Fruit fly (Drosophila melanogaster) whole organism, embryonic: ENCODE measurements around the gene CG44838.

Source experiments
- Atf-2 ChIP-seq: fragments of 200-800 bp; sonication (Bioruptor generic); optimal IDR thresholded peaks from 2 replicates; lab custom pipeline; 2016; ENCODE audit warnings: missing biosample characterization, missing genetic modification characterization
- CG10959 ChIP-seq: fragments of 200-800 bp; sonication (Bioruptor generic); IDR thresholded peaks from 2 replicates; pipeline ENCODE4 v1.3.6; 2022; ENCODE audit warnings: missing biosample characterization, missing genetic modification characterization
- CG11085 ChIP-seq: fragments of 200-800 bp; sonication (Bioruptor generic); IDR thresholded peaks from 2 replicates; pipeline ENCODE4 v1.3.6; 2022; ENCODE audit warnings: missing biosample characterization, missing genetic modification characterization
- CG11560 ChIP-seq: fragments of 200-800 bp; sonication (Bioruptor generic); IDR thresholded peaks from 3 replicates; pipeline ENCODE4 v1.3.6; 2022; ENCODE audit warnings: missing biosample characterization, missing genetic modification characterization
- CG12104 ChIP-seq: fragments of 200-800 bp; sonication (Bioruptor generic); optimal IDR thresholded peaks from 3 replicates; lab custom pipeline; 2016; ENCODE audit warnings: missing biosample characterization, missing genetic modification characterization
- CG13894 ChIP-seq: fragments of 200-800 bp; sonication (Bioruptor generic); optimal IDR thresholded peaks from 3 replicates; lab custom pipeline; 2018; ENCODE audit warnings: missing biosample characterization, mild to moderate bottlenecking, missing genetic modification characterization, moderate library complexity
- CG14710 ChIP-seq: fragments of 200-800 bp; sonication (Bioruptor generic); optimal IDR thresholded peaks from 3 replicates; lab custom pipeline; 2019; ENCODE audit warnings: missing biosample characterization, mild to moderate bottlenecking, missing genetic modification characterization, moderate library complexity
- CG15696 ChIP-seq: fragments of 200-800 bp; sonication (Bioruptor generic); optimal IDR thresholded peaks from 2 replicates; lab custom pipeline; 2019; ENCODE audit warnings: missing biosample characterization, mild to moderate bottlenecking, missing genetic modification characterization, moderate library complexity
- CG17385 ChIP-seq: fragments of 200-800 bp; sonication (Bioruptor generic); optimal IDR thresholded peaks from 3 replicates; lab custom pipeline; 2018; ENCODE audit warnings: missing biosample characterization, mild to moderate bottlenecking, missing genetic modification characterization
- CG2202 ChIP-seq: fragments of 200-800 bp; sonication (Bioruptor generic); optimal IDR thresholded peaks from 2 replicates; lab custom pipeline; 2018; ENCODE audit warnings: missing biosample characterization, mild to moderate bottlenecking, missing genetic modification characterization
- CG2889 ChIP-seq: fragments of 200-800 bp; sonication (Bioruptor generic); IDR thresholded peaks from 3 replicates; pipeline ENCODE4 v1.3.6; 2022; ENCODE audit warnings: missing biosample characterization, missing genetic modification characterization
- CG3065 ChIP-seq: fragments of 200-800 bp; sonication (Bioruptor generic); optimal IDR thresholded peaks from 2 replicates; lab custom pipeline; 2016; ENCODE audit warnings: missing biosample characterization, missing genetic modification characterization
- CG31388 ChIP-seq: fragments of 200-800 bp; sonication (Bioruptor generic); optimal IDR thresholded peaks from 2 replicates; lab custom pipeline; 2016; ENCODE audit warnings: missing biosample characterization, missing genetic modification characterization
- CG34376 ChIP-seq: fragments of 200-800 bp; sonication (Bioruptor generic); optimal IDR thresholded peaks from 2 replicates; lab custom pipeline; 2018; ENCODE audit warnings: missing biosample characterization, mild to moderate bottlenecking, missing genetic modification characterization
- CG4854 ChIP-seq: fragments of 200-800 bp; sonication (Bioruptor generic); optimal IDR thresholded peaks from 2 replicates; lab custom pipeline; 2016; ENCODE audit warnings: missing biosample characterization, missing genetic modification characterization, inconsistent platforms
- CG6654 ChIP-seq: fragments of 200-800 bp; sonication (Bioruptor generic); optimal IDR thresholded peaks from 2 replicates; lab custom pipeline; 2017; ENCODE audit warnings: missing biosample characterization, mild to moderate bottlenecking, missing genetic modification characterization
- CG8388 ChIP-seq: fragments of 200-800 bp; sonication (Bioruptor generic); optimal IDR thresholded peaks from 2 replicates; lab custom pipeline; 2019; ENCODE audit warnings: missing biosample characterization, mild to moderate bottlenecking, missing genetic modification characterization, moderate library complexity
- H15 ChIP-seq: fragments of 200-800 bp; sonication (Bioruptor generic); IDR thresholded peaks from 3 replicates; pipeline ENCODE4 v1.3.6; 2022; ENCODE audit warnings: missing biosample characterization, missing genetic modification characterization
- Hey ChIP-seq: fragments of 200-800 bp; sonication (Bioruptor generic); optimal IDR thresholded peaks from 3 replicates; lab custom pipeline; 2018; ENCODE audit warnings: missing biosample characterization, mild to moderate bottlenecking, missing genetic modification characterization
- Hmx ChIP-seq: fragments of 200-800 bp; sonication (Bioruptor generic); optimal IDR thresholded peaks from 2 replicates; lab custom pipeline; 2016; ENCODE audit warnings: missing biosample characterization, missing genetic modification characterization
- Med ChIP-seq: fragments of 200-800 bp; sonication (Bioruptor generic); peaks from one replicate; lab custom pipeline; 2016; ENCODE audit warnings: missing biosample characterization, missing genetic modification characterization, mild to moderate bottlenecking, inconsistent platforms, moderate library complexity
- Nf-YB ChIP-seq: fragments of 200-800 bp; sonication (Bioruptor generic); optimal IDR thresholded peaks from 3 replicates; lab custom pipeline; 2019; ENCODE audit warnings: missing biosample characterization, mild to moderate bottlenecking, missing genetic modification characterization, moderate library complexity
- Opbp ChIP-seq: fragments of 200-800 bp; sonication (Bioruptor generic); IDR thresholded peaks from 3 replicates; pipeline ENCODE4 v1.3.6; 2022; ENCODE audit warnings: missing biosample characterization, missing genetic modification characterization; ENCODE audit not compliant: partially characterized antibody
- PHDP ChIP-seq: fragments of 200-800 bp; sonication (Bioruptor generic); optimal IDR thresholded peaks from 3 replicates; lab custom pipeline; 2018; ENCODE audit warnings: missing biosample characterization, mild to moderate bottlenecking, missing genetic modification characterization, moderate library complexity
- Pdp1 ChIP-seq, 2 experiments: fragments of 200-800 bp; sonication (Bioruptor generic); optimal IDR thresholded peaks; 3 replicates each; lab custom pipeline; 2016; ENCODE audit warnings: missing biosample characterization in 2 of 2, missing genetic modification characterization in 2 of 2, mild to moderate bottlenecking in 1 of 2, moderate library complexity in 1 of 2
- Scr ChIP-seq: fragments of 200-800 bp; sonication (Bioruptor generic); IDR thresholded peaks from 2 replicates; pipeline ENCODE4 v1.3.6; 2022; ENCODE audit warnings: missing biosample characterization, missing genetic modification characterization; ENCODE audit not compliant: partially characterized antibody
- bbx ChIP-seq: fragments of 200-800 bp; sonication (Bioruptor generic); IDR thresholded peaks from 2 replicates; pipeline ENCODE4 v1.3.6; 2022; ENCODE audit warnings: missing biosample characterization, missing genetic modification characterization; ENCODE audit not compliant: partially characterized antibody
- cwo ChIP-seq: fragments of 200-800 bp; sonication (Bioruptor generic); optimal IDR thresholded peaks from 3 replicates; lab custom pipeline; 2017; ENCODE audit warnings: missing biosample characterization, missing genetic modification characterization, mild to moderate bottlenecking, moderate library complexity, missing genetic modification reagents
- dysf ChIP-seq: fragments of 200-800 bp; sonication (Bioruptor generic); IDR thresholded peaks from 3 replicates; pipeline ENCODE4 v1.3.6; 2022; ENCODE audit warnings: missing biosample characterization, missing genetic modification characterization
- exex ChIP-seq: fragments of 200-800 bp; sonication (Bioruptor generic); optimal IDR thresholded peaks from 4 replicates; lab custom pipeline; 2018; ENCODE audit warnings: missing biosample characterization, mild to moderate bottlenecking, missing genetic modification characterization, moderate library complexity
- grn ChIP-seq: fragments of 200-800 bp; sonication (Bioruptor generic); optimal IDR thresholded peaks from 3 replicates; lab custom pipeline; 2017; ENCODE audit warnings: missing biosample characterization, missing genetic modification characterization
- gro ChIP-seq: fragments of 200-800 bp; sonication (Bioruptor generic); optimal IDR thresholded peaks from 2 replicates; lab custom pipeline; 2016; ENCODE audit warnings: missing biosample characterization, missing genetic modification characterization
- her ChIP-seq: fragments of 200-800 bp; sonication (Bioruptor generic); optimal IDR thresholded peaks from 2 replicates; lab custom pipeline; 2016; ENCODE audit warnings: missing biosample characterization, missing genetic modification characterization
- inv ChIP-seq: fragments of 200-800 bp; sonication (Bioruptor generic); IDR thresholded peaks from 2 replicates; pipeline ENCODE4 v1.3.6; 2022; ENCODE audit warnings: missing biosample characterization, missing genetic modification characterization; ENCODE audit not compliant: partially characterized antibody
- kah ChIP-seq: fragments of 200-800 bp; sonication (Bioruptor generic); optimal IDR thresholded peaks from 2 replicates; lab custom pipeline; 2018; ENCODE audit warnings: missing biosample characterization, mild to moderate bottlenecking, missing genetic modification characterization
- knrl ChIP-seq: fragments of 200-800 bp; sonication (Bioruptor generic); IDR thresholded peaks from 3 replicates; pipeline ENCODE4 v1.3.6; 2022; ENCODE audit warnings: missing biosample characterization, missing genetic modification characterization; ENCODE audit not compliant: partially characterized antibody
- lab ChIP-seq: fragments of 200-800 bp; sonication (Bioruptor generic); optimal IDR thresholded peaks from 3 replicates; lab custom pipeline; 2017; ENCODE audit warnings: missing biosample characterization, missing genetic modification characterization, mild to moderate bottlenecking, moderate library complexity, missing genetic modification reagents
- lbe ChIP-seq: fragments of 200-800 bp; sonication (Bioruptor generic); optimal IDR thresholded peaks from 2 replicates; lab custom pipeline; 2016; ENCODE audit warnings: missing biosample characterization, mild to moderate bottlenecking, missing genetic modification characterization
- mirr ChIP-seq: fragments of 200-800 bp; sonication (Bioruptor generic); optimal IDR thresholded peaks from 3 replicates; lab custom pipeline; 2018; ENCODE audit warnings: missing biosample characterization, mild to moderate bottlenecking, missing genetic modification characterization
- nerfin-2 ChIP-seq: fragments of 200-800 bp; sonication (Bioruptor generic); IDR thresholded peaks from 2 replicates; pipeline ENCODE4 v1.3.6; 2022; ENCODE audit warnings: missing biosample characterization, missing genetic modification characterization; ENCODE audit not compliant: partially characterized antibody
- p53 ChIP-seq: fragments of 200-800 bp; sonication (Bioruptor generic); optimal IDR thresholded peaks from 2 replicates; lab custom pipeline; 2016; ENCODE audit warnings: missing biosample characterization, missing genetic modification characterization
- pnt ChIP-seq: fragments of 200-800 bp; sonication (Bioruptor generic); optimal IDR thresholded peaks from 3 replicates; lab custom pipeline; 2016; ENCODE audit warnings: missing biosample characterization, missing genetic modification characterization
- sd ChIP-seq: fragments of 200-800 bp; sonication (Bioruptor generic); optimal IDR thresholded peaks from 3 replicates; lab custom pipeline; 2018; ENCODE audit warnings: missing biosample characterization, mild to moderate bottlenecking, missing genetic modification characterization, moderate library complexity
- sna ChIP-seq: fragments of 200-800 bp; sonication (Bioruptor generic); IDR thresholded peaks from 2 replicates; pipeline ENCODE4 v1.3.6; 2022; ENCODE audit warnings: missing biosample characterization, missing genetic modification characterization; ENCODE audit not compliant: partially characterized antibody
- sr ChIP-seq: fragments of 200-800 bp; sonication (Bioruptor generic); IDR thresholded peaks from 3 replicates; pipeline ENCODE4 v1.3.6; 2022; ENCODE audit warnings: missing biosample characterization, missing genetic modification characterization
- sug ChIP-seq: fragments of 200-800 bp; optimal IDR thresholded peaks from 2 replicates; lab custom pipeline; 2019; ENCODE audit warnings: missing biosample characterization, mild to moderate bottlenecking, missing genetic modification characterization, moderate library complexity
- toy ChIP-seq: fragments of 200-800 bp; sonication (Bioruptor generic); IDR thresholded peaks from 2 replicates; pipeline ENCODE4 v1.3.6; 2022; ENCODE audit warnings: missing biosample characterization, missing genetic modification characterization
- tup ChIP-seq: fragments of 200-800 bp; sonication (Bioruptor generic); optimal IDR thresholded peaks from 2 replicates; lab custom pipeline; 2016; ENCODE audit warnings: missing biosample characterization, mild to moderate bottlenecking, missing genetic modification characterization, moderate library complexity

CG44838 gene

dm6 chr3L:9451522-9452118, 9.2 kb upstream of the CG44838 start, which contains the start of the genes CG3448 and ghi (continued):
- peak; percentile 86 for TF ChIP-seq CG14710 (tag; lab: Kevin White, UChicago)
- TF ChIP-seq Hmx, result no peak
- TF ChIP-seq CG10959 (GFP tag; lab: Robert Waterston, UW), result no peak
- TF ChIP-seq CG8388 (GFP tag; lab: Kevin White, UChicago), result peak; percentile 51
- no peak for TF ChIP-seq CG11560 (tag; lab: Robert Waterston, UW)
- no peak for TF ChIP-seq CG17385
- TF ChIP-seq sna (GFP tag; lab: Robert Waterston, UW), result peak; percentile 90
- peak; percentile 45 for TF ChIP-seq CG12104 (GFP tag; lab: Kevin White, UChicago)
- TF ChIP-seq her (GFP tag; lab: Kevin White, UChicago), result no peak
- TF ChIP-seq PHDP (tag; lab: Kevin White, UChicago), result peak; percentile 54
- no peak for TF ChIP-seq CG31388 (GFP tag; lab: Kevin White, UChicago)
- peak; percentile 83 for TF ChIP-seq lab (GFP tag; lab: Kevin White, UChicago)
- TF ChIP-seq CG2889 (GFP tag; lab: Robert Waterston, UW), result no peak
- peak; percentile 19; the same call in 1 of the 2 replicates for TF ChIP-seq CG11085 (GFP tag; lab: Robert Waterston, UW)
- no peak for TF ChIP-seq toy
- peak; percentile 76 for TF ChIP-seq Scr
- peak; percentile 78 for TF ChIP-seq CG13894
- no peak for TF ChIP-seq Nf-YB (GFP tag; lab: Kevin White, UChicago)
- peak; percentile 55; the same call in 1 of the 3 replicates for TF ChIP-seq H15
- TF ChIP-seq CG2202 (tag; lab: Kevin White, UChicago), result no peak

- no peak for TF ChIP-seq inv (GFP tag; lab: Robert Waterston, UW)
- peak; percentile 5 for TF ChIP-seq gro (GFP tag; lab: Kevin White, UChicago)
- TF ChIP-seq knrl, result no peak
- peak; percentile 57 for TF ChIP-seq Med (GFP tag; lab: Kevin White, UChicago)
- TF ChIP-seq sd (tag; lab: Kevin White, UChicago), result peak; percentile 14
- no peak for TF ChIP-seq CG6654 (GFP tag; lab: Kevin White, UChicago)
- TF ChIP-seq sr (GFP tag; lab: Robert Waterston, UW), result no peak
- peak; percentile 77 for TF ChIP-seq sug (tag; lab: Kevin White, UChicago)
- TF ChIP-seq p53 (GFP tag; lab: Kevin White, UChicago), result no peak
- no peak for TF ChIP-seq tup (GFP tag; lab: Kevin White, UChicago)
- TF ChIP-seq Pdp1 (GFP tag; optimal IDR thresholded peaks at IDR 0.05; lab: Kevin White, UChicago), result peak in 1 of 2 experiments; percentile 28
- TF ChIP-seq CG4854 (GFP tag; lab: Kevin White, UChicago), result no peak
- no peak for TF ChIP-seq Opbp (GFP tag; lab: Robert Waterston, UW)
- TF ChIP-seq dysf (GFP tag; lab: Robert Waterston, UW), result 0 out of 3 replicates have a peak, but pooled peaks have one; percentile 16
- TF ChIP-seq pnt (GFP tag; lab: Kevin White, UChicago), result no peak
- TF ChIP-seq exex (tag; lab: Kevin White, UChicago), result peak; percentile 88
- 0 out of 2 replicates have a peak, but pooled peaks have one; percentile 31 for TF ChIP-seq bbx (GFP tag; lab: Robert Waterston, UW)
- no peak for TF ChIP-seq Atf-2 (GFP tag; lab: Kevin White, UChicago)
- TF ChIP-seq mirr (GFP tag; lab: Kevin White, UChicago), result peak; percentile 95
- TF ChIP-seq nerfin-2 (GFP tag; lab: Robert Waterston, UW), result no peak
- TF ChIP-seq lbe (GFP tag; lab: Kevin White, UChicago), result no peak
- peak; percentile 85 for TF ChIP-seq CG34376 (GFP tag; lab: Kevin White, UChicago)
- no peak for TF ChIP-seq CG3065 (GFP tag; lab: Kevin White, UChicago)
- TF ChIP-seq Hey, result peak; percentile 90
- peak; percentile 94 for TF ChIP-seq grn (GFP tag; lab: Kevin White, UChicago)
- no peak for TF ChIP-seq CG15696 (tag; lab: Kevin White, UChicago)
- TF ChIP-seq cwo (GFP tag; lab: Kevin White, UChicago), result peak; percentile 63
- TF ChIP-seq kah (GFP tag; lab: Kevin White, UChicago), result no peak
These were observed 8.4 kb upstream of the CG44838 start for dm6 chr3L:9452422-9452821.
